Worm (Caenorhabditis elegans): ENCODE measurements around the gene col-170.

The col-170 gene

DNA sequence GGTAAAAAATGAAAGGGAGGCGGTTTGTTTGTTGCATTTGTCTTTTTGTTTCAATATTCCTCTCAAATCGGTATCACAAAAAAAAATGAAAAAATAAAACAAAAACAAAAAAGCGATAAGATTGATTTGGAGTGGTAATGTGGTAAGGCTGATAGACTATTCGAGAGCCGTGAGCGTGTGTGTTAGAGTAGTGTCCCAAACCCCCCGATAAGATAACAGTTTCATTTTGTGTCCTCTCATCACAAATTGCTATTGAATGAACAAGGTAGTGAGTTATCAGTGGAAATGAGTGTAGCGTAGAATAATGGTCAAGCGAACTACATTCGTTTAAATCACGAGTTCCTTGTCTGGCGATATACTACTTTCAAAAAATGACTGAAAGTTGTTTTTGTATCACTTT lies 6.9 kb downstream of the col-170 start:
- TF ChIP-seq zip-2 (tag; optimal IDR thresholded peaks at IDR 0.05): no peak
- TF ChIP-seq ama-1 (optimal IDR thresholded peaks at IDR 0.05): no peak
- peak; percentile 39 for TF ChIP-seq mes-2 (tag; optimal IDR thresholded peaks at IDR 0.05; ENCODE audit: poor library complexity, severe bottlenecking)
- TF ChIP-seq unc-62 (GFP tag; optimal IDR thresholded peaks at IDR 0.05 in 1 of 2): peak; percentile 13 to 23
- no peak for TF ChIP-seq unc-62 (tag; optimal IDR thresholded peaks at IDR 0.05)
- no peak for TF ChIP-seq fos-1 (tag; optimal IDR thresholded peaks at IDR 0.05)
- TF ChIP-seq hif-1 (tag; optimal IDR thresholded peaks at IDR 0.05): peak in 1 of 2 experiments; percentile 19
- TF ChIP-seq dve-1 (tag; optimal IDR thresholded peaks at IDR 0.05; ENCODE audit: insufficient read depth): peak; percentile 96
- TF ChIP-seq ces-1 (GFP tag; optimal IDR thresholded peaks at IDR 0.05): no peak
- TF ChIP-seq php-3 (GFP tag; IDR thresholded peaks at IDR 0.05): peak; percentile 85
- no peak for TF ChIP-seq saeg-2 (GFP tag; IDR thresholded peaks at IDR 0.05)
- TF ChIP-seq nhr-48 (tag; optimal IDR thresholded peaks at IDR 0.05): peak; percentile 20
- TF ChIP-seq F44E2.7 (GFP tag; IDR thresholded peaks at IDR 0.05): no peak
- no peak for TF ChIP-seq nhr-6 (tag; optimal IDR thresholded peaks at IDR 0.05)
- peak; percentile 87 for TF ChIP-seq hlh-11 (tag; optimal IDR thresholded peaks at IDR 0.05)
- peak; percentile 98 for TF ChIP-seq nhr-28 (tag; optimal IDR thresholded peaks at IDR 0.05)
- peak; percentile 83 for TF ChIP-seq aha-1 (tag)
- TF ChIP-seq ztf-11 (tag; optimal IDR thresholded peaks at IDR 0.05): no peak
- peak; percentile 65 for TF ChIP-seq nhr-77 (tag; optimal IDR thresholded peaks at IDR 0.05)
- TF ChIP-seq lin-1 (GFP tag; IDR thresholded peaks at IDR 0.05): peak; percentile 52; the same call in 1 of the 2 replicates
- no peak for TF ChIP-seq ctbp-1 (GFP tag; IDR thresholded peaks at IDR 0.05)
- TF ChIP-seq hlh-30 (tag; optimal IDR thresholded peaks at IDR 0.05; ENCODE audit: insufficient read depth): peak; percentile 30
- peak in 1 of 2 experiments; percentile 29 for TF ChIP-seq daf-16 (GFP tag; optimal IDR thresholded peaks at IDR 0.05)
- TF ChIP-seq daf-16 (tag; optimal IDR thresholded peaks at IDR 0.05): peak; percentile 94
- peak; percentile 43 for TF ChIP-seq nhr-102 (tag; optimal IDR thresholded peaks at IDR 0.05)
- no peak for TF ChIP-seq lin-29 (GFP tag; IDR thresholded peaks at IDR 0.05)
- TF ChIP-seq T26A8.4 (GFP tag; IDR thresholded peaks at IDR 0.05): peak; percentile 54; the same call in 1 of the 2 replicates
- no peak for TF ChIP-seq Y48G9A.11 (GFP tag; IDR thresholded peaks at IDR 0.05)
- no peak for TF ChIP-seq dmd-9 (GFP tag; IDR thresholded peaks at IDR 0.05)
- no peak for TF ChIP-seq Y105C5A.15 (GFP tag; IDR thresholded peaks at IDR 0.05)
- peak; percentile 86 for TF ChIP-seq dmd-6 (GFP tag; IDR thresholded peaks at IDR 0.05)
- peak; percentile 6 for TF ChIP-seq mxl-3 (GFP tag; optimal IDR thresholded peaks at IDR 0.05)
- TF ChIP-seq ZK546.5 (tag; optimal IDR thresholded peaks at IDR 0.05): no peak
- TF ChIP-seq pqm-1 (tag; optimal IDR thresholded peaks at IDR 0.05): peak; percentile 98
- no peak for TF ChIP-seq ceh-28 (tag; optimal IDR thresholded peaks at IDR 0.05)
- TF ChIP-seq tra-1 (GFP tag; IDR thresholded peaks at IDR 0.05): no peak
- peak; percentile 33 for TF ChIP-seq nhr-10 (tag; optimal IDR thresholded peaks at IDR 0.05)
- TF ChIP-seq ztf-7 (tag; optimal IDR thresholded peaks at IDR 0.05): peak; percentile 24
- TF ChIP-seq madf-5 (GFP tag; IDR thresholded peaks at IDR 0.05): no peak
- TF ChIP-seq mdt-29 (GFP tag; IDR thresholded peaks at IDR 0.05): 0 out of 2 replicates have a peak, but pooled peaks have one; percentile 37
- no peak for TF ChIP-seq R02D3.7 (tag; optimal IDR thresholded peaks at IDR 0.05)
- TF ChIP-seq lin-38 (GFP tag; IDR thresholded peaks at IDR 0.05): no peak
- no peak for TF ChIP-seq snpc-4 (tag; optimal IDR thresholded peaks at IDR 0.05)

- no peak for TF ChIP-seq zfp-2 (tag; optimal IDR thresholded peaks at IDR 0.05)
- no peak for TF ChIP-seq mxl-3 (GFP tag; optimal IDR thresholded peaks at IDR 0.05)
- no peak for TF ChIP-seq dmd-6 (GFP tag; IDR thresholded peaks at IDR 0.05)
- no peak for TF ChIP-seq zip-11 (GFP tag; IDR thresholded peaks at IDR 0.05)
- TF ChIP-seq zag-1 (tag; optimal IDR thresholded peaks at IDR 0.05): no peak
- TF ChIP-seq egl-27 (tag; optimal IDR thresholded peaks at IDR 0.05): no peak
- TF ChIP-seq snpc-1.2 (GFP tag; IDR thresholded peaks at IDR 0.05): no peak
- TF ChIP-seq nhr-111 (GFP tag; optimal IDR thresholded peaks at IDR 0.05): no peak
Measured at ce11 chrX:6341513-6341912, 10.0 kb downstream of the col-170 start, which contains the start of gene C03B1.7. C03B1.7 (plus strand) TSS chrX:6341813.

Measured in whole organism, L4 larva.